Fruit fly (Drosophila melanogaster) S2 (cell line): ENCODE results near the gene Naam.

Experiments used
- CG8478 ChIP-seq: fragments of >200 bp; optimal IDR thresholded peaks from 2 replicates; lab custom pipeline; 2018
- CTCF ChIP-seq, 2 experiments: fragments of >200 bp; optimal IDR thresholded peaks; 2 replicates each; lab custom pipeline; 2018

The Naam gene

DNA sequence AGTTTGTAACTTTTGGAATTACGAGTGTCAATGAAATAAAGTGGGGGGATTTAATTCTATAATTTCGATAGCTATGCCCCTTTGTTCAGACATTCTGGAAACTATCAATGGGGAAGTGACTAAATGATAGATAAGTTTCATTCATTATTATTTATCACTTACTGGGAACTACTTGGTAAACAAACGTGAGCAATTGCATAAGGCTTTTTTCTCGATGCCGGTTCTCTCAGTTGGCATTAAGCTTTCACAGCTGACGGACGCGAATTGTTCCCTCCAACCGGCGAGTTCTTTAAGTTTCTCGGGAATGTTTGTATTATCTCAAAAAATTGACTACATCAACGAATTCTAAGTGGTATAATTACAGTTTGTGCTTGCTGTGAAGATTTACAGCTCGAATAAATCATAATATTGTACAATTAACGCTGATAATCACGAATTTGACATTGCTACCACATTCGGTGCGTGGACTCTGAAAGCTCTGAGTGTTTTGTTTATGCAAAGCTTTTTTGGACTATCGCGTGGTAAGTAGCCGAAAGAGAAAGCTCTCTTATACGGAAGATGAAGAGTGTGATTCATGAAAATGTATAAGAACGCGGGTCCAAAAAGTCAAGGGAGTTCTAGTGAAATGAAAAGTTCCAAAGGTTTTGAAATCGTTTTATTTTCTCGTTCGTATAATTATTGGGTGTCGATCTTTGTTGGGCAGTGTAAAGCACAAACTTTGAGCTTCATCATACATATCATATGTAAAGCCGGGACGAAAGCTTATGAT is at the start of gene Naam:
TSS of gene Naam (plus strand) at position 228 of the 769 bp plus-strand sequence.
- TF ChIP-seq CTCF (optimal IDR thresholded peaks at IDR 0.05; lab: Kevin White, UChicago): no peak
- TF ChIP-seq CG8478 (lab: Kevin White, UChicago): no peak

DNA sequence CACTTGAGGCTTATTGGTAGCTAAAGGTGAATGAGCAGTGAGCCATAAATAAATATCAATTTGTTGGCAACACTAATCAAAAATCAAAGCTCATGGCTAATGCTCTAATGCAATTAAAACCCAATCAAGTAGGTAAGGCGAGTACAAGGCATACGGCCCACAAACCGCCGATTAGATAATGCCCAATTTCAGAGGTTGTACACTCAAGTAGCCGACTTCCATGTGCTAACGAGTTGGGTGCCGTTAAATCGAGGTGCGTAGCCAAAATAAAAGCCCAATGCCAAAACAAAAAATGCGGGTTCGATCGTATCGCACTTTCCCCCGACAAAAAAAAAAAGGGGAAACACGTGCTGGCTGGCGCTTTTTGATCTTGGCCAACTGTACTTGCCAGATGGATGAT is 49.2 kb upstream of the Naam start:
- TF ChIP-seq CTCF (optimal IDR thresholded peaks at IDR 0.05; lab: Kevin White, UChicago) (no peak), CG8478 (lab: Kevin White, UChicago) (no peak)

- TF ChIP-seq CTCF (optimal IDR thresholded peaks at IDR 0.05; lab: Kevin White, UChicago) (no peak), CG8478 (lab: Kevin White, UChicago) (no peak)
These were observed 47.6 kb upstream of the Naam start for dm6 chr3R:19623606-19624005.

dm6 chr3R:19624482-19624881 is 46.8 kb upstream of the Naam start:
- TF ChIP-seq CG8478 (lab: Kevin White, UChicago) (no peak), CTCF (optimal IDR thresholded peaks at IDR 0.05; lab: Kevin White, UChicago) (no peak)

DNA sequence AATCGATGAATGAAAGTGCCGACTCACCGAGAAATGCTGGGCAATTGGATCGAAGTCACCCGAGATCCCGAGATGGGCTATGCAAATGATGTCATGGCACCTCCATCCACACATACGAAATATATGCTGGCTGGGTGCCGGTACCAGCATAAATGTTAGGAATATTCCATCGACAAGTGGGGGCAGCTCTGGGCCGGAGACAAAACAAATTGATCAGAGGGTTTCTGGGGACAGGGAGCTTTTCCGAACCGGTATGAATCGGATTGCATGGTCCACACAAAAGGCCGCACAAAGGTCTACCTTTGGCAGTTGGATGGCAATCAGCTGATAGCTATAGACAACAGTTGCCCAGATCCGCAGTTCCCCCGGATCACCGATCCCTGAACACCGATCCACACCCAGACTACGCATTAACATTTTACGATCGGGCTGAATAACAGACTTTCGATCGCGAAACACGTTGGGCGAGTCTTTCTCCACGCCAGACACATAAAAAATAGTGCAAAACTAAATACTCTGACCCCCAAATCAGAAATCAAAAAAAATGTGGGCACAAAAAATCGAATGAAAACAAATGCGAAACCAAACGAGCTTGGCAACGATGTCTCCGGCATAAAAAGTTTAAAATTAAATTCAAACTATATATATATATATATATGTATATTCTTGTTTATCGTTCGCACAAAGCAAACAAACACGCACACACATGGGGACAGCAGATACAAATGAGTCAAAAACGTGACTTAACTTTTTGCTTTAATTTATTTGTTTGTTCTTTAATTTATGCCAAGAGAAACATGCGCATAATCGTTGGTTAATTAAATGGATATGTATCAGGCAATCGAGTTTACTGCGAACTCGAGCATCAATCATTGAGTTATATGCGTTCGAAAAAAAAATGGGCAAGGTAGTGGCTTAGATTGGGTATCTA is 45.7 kb upstream of the Naam start:
- TF ChIP-seq CG8478 (lab: Kevin White, UChicago) (no peak), CTCF (optimal IDR thresholded peaks at IDR 0.05; lab: Kevin White, UChicago) (no peak)

- TF ChIP-seq CG8478 (lab: Kevin White, UChicago) (no peak), CTCF (optimal IDR thresholded peaks at IDR 0.05; lab: Kevin White, UChicago) (no peak)
These were observed 43.3 kb upstream of the Naam start for dm6 chr3R:19627792-19628522.

- TF ChIP-seq CTCF (optimal IDR thresholded peaks at IDR 0.05; lab: Kevin White, UChicago) (no peak), CG8478 (lab: Kevin White, UChicago) (no peak)
These were observed 38.5 kb upstream of the Naam start, which contains the start of gene CG6231 for dm6 chr3R:19632685-19633116. Gene CG6231 (minus strand): TSS chr3R:19632718.

dm6 chr3R:19634649-19635048 is 36.6 kb upstream of the Naam start, which contains the start of gene CG34138:
Gene CG34138 (plus strand): TSS chr3R:19634949.
- TF ChIP-seq CTCF (optimal IDR thresholded peaks at IDR 0.05; lab: Kevin White, UChicago) (no peak), CG8478 (lab: Kevin White, UChicago) (no peak)

DNA sequence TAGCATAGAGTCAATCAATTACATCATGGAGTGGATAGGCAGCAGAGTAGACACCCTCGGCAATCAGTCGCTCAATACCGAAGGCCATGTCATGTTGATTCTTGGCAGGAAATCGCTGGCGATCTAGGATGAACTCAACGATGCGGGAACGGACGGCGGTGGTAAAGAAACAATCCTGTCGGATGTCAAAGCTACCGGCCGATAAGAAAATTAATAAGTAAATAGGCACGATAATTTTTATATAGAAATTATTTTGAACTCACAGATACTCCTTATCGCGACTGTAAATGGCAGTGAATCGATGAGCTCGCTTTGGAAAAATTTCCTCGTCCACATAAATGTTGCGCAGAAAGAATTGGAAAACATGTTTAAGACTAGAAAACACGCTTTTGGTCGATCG is 33.2 kb upstream of the Naam start:
- no peak for TF ChIP-seq CTCF (optimal IDR thresholded peaks at IDR 0.05; lab: Kevin White, UChicago)
- no peak for TF ChIP-seq CG8478 (lab: Kevin White, UChicago)

dm6 chr3R:19641058-19641457 is 30.2 kb upstream of the Naam start:
- TF ChIP-seq CTCF (optimal IDR thresholded peaks at IDR 0.05; lab: Kevin White, UChicago): no peak
- no peak for TF ChIP-seq CG8478 (lab: Kevin White, UChicago)

DNA sequence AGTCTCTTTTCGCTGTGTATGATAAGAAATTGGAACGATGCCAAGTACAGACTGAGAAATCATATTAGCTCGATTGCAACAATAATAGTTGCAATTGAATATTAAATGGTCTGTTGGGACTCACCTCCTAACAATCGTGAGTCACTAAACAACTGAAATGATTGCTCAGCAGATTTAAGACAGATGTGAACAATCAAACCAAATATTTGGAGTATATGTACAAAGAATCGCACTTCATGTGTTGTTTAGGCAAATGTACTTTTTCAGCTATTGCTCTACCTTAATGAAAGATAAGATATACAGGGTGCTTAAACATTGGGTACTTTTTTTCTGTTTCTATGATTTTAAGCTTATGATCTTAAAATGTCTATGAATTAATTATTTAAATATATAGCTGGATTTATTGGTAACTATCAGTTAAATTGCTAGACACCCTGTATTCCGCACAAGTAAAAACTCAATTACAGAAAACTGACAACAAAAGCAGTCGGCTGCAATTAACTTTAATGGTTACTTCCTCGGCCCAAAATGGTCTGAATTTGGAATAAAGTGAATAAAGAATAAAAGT is 29.7 kb upstream of the Naam start:
- TF ChIP-seq CTCF (optimal IDR thresholded peaks at IDR 0.05; lab: Kevin White, UChicago) (no peak), CG8478 (lab: Kevin White, UChicago) (no peak)

DNA sequence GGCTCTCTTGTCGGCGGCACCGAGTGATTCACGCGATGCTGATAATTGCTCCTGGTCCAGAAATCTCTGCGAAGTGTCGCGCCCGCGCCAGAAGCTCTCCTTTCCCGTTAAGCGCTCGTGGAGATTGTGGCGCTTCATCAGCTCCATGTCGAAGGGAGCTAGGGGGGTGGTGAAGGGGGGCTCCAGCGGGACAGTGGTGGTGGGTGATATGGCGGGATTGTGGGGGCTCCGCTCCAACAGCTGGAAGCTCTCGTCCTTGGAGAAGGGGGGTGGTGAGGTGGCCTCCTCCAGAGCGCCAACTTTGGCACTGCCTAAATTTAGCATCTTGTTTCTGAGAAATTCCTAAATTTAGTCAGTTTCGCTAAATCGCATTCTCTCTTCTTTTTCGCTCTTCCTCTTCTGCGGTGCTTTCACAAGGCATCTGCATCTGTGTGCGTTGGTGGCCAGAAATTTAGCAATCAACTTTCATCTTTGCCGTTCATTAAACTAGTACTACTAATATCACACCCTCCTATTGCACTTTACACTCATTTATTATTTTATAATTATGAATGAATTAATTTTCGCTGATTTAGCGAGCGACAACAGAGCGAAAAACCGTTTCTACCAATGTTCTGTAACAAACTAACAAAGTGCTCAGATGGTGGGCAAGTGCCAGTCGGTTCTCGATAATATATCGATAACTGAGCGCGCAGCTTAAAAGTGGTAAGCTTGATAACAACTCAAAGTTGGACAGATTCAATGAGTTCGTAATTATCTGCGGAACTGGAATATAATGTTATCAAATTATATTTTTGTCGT is 29.0 kb upstream of the Naam start, which contains the start of gene subdued:
TSS of gene subdued (minus strand) at position 631 of the 801 bp plus-strand sequence.
- TF ChIP-seq CTCF (optimal IDR thresholded peaks at IDR 0.05; lab: Kevin White, UChicago) (no peak), CG8478 (lab: Kevin White, UChicago) (no peak)

DNA sequence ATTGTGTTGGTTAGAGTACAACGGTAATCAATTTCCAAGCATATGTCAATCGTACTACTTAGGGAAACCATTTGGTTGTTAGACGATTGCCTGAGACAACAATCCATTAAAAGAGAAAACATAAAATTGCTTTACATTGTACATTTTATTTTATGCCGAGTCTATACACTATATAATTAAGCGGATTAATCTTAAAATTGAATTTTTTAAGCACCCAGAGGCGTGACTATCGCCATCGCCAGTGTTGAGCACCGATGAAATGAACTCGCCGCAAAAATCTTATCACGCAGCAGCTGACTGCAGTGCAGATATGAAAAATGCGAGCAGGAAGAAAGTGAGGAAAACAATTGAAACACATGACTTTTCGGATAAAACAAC is 28.4 kb upstream of the Naam start:
- TF ChIP-seq CG8478 (lab: Kevin White, UChicago) (no peak), CTCF (optimal IDR thresholded peaks at IDR 0.05; lab: Kevin White, UChicago) (no peak)
